Worm (Caenorhabditis elegans) whole organism, L4 larva: Measurements from ENCODE around the gene nas-11.

ENCODE experiments used
- D1046.2 ChIP-seq: fragments of 200-800 bp; sonication (Bioruptor generic); IDR thresholded peaks from 2 replicates; pipeline ENCODE4 v1.3.6; 2022; ENCODE audit warnings: missing genetic modification characterization, missing compliant biosample characterization
- F26F4.8 ChIP-seq: fragments of 200-800 bp; sonication (Bioruptor generic); conservative IDR thresholded peaks from 2 replicates; pipeline ENCODE4 v1.3.6; 2022; ENCODE audit warnings: missing genetic modification characterization, missing compliant biosample characterization
- F37D6.2 ChIP-seq: sonication (generic microtip); optimal IDR thresholded peaks from 2 replicates; lab custom pipeline; 2016; ENCODE audit warnings: mild to moderate bottlenecking, missing genetic modification characterization, missing compliant biosample characterization
- F49E8.2 ChIP-seq: sonication (generic microtip); optimal IDR thresholded peaks from 2 replicates; lab custom pipeline; 2016; ENCODE audit warnings: missing compliant biosample characterization, mild to moderate bottlenecking, missing genetic modification characterization, borderline replicate concordance
- Y48G9A.11 ChIP-seq: fragments of 200-800 bp; sonication (Bioruptor generic); IDR thresholded peaks from 2 replicates; pipeline ENCODE4 v1.3.6; 2022; ENCODE audit warnings: missing genetic modification reagents, missing genetic modification characterization, missing compliant biosample characterization
- Y5F2A.4 ChIP-seq: fragments of 200-800 bp; sonication (Bioruptor generic); optimal IDR thresholded peaks from 2 replicates; lab custom pipeline; 2018; ENCODE audit warnings: mild to moderate bottlenecking, missing genetic modification characterization, missing compliant biosample characterization
- ZK337.2 ChIP-seq: fragments of 200-800 bp; sonication (Bioruptor generic); IDR thresholded peaks from 2 replicates; pipeline ENCODE4 v1.3.6; 2022; ENCODE audit warnings: missing genetic modification reagents, missing genetic modification characterization, missing compliant biosample characterization
- aly-2 ChIP-seq: sonication (generic microtip); optimal IDR thresholded peaks from 2 replicates; lab custom pipeline; 2018; ENCODE audit warnings: missing biosample characterization, missing genetic modification characterization
- ama-1 ChIP-seq: fragments of 150-350 bp; optimal IDR thresholded peaks from 2 replicates; lab custom pipeline; 2014; ENCODE audit warnings: inconsistent platforms, mixed read lengths
- ceh-20 ChIP-seq: fragments of 200-800 bp; sonication (Bioruptor generic); IDR thresholded peaks from 2 replicates; pipeline ENCODE4 v1.3.6; 2022; ENCODE audit warnings: missing genetic modification reagents, missing genetic modification characterization, missing compliant biosample characterization
- ceh-28 ChIP-seq: fragments of 150-350 bp; optimal IDR thresholded peaks from 2 replicates; lab custom pipeline; 2014; ENCODE audit warnings: missing biosample characterization, missing genetic modification reagents, missing genetic modification characterization
- cey-2 ChIP-seq: sonication (generic microtip); optimal IDR thresholded peaks from 3 replicates; lab custom pipeline; 2017; ENCODE audit warnings: missing genetic modification characterization, mild to moderate bottlenecking, missing compliant biosample characterization, antibody characterized with exemption, borderline replicate concordance; ENCODE audit not compliant: insufficient read depth
- ctbp-1 ChIP-seq: fragments of 200-800 bp; sonication (Bioruptor generic); IDR thresholded peaks from 2 replicates; pipeline ENCODE4 v1.3.6; 2022; ENCODE audit warnings: missing genetic modification reagents, missing genetic modification characterization, missing compliant biosample characterization
- daf-16 ChIP-seq, 3 experiments: sonication (generic microtip); optimal IDR thresholded peaks; 2 replicates each; lab custom pipeline; 2016 to 2017; ENCODE audit warnings: missing genetic modification characterization in 3 of 3, missing genetic modification reagents in 3 of 3, mild to moderate bottlenecking in 2 of 3, missing compliant biosample characterization in 2 of 3, missing biosample characterization in 1 of 3, moderate library complexity in 1 of 3
- daf-19 ChIP-seq: fragments of 200-800 bp; sonication (Bioruptor generic); conservative IDR thresholded peaks from 2 replicates; pipeline ENCODE4 v1.3.6; 2022; ENCODE audit warnings: missing genetic modification characterization, missing compliant biosample characterization
- daf-8 ChIP-seq: fragments of 200-800 bp; sonication (Bioruptor generic); IDR thresholded peaks from 2 replicates; pipeline ENCODE4 v1.3.6; 2022; ENCODE audit warnings: missing genetic modification characterization, missing compliant biosample characterization
- dmd-6 ChIP-seq: fragments of 200-800 bp; sonication (Bioruptor generic); IDR thresholded peaks from 2 replicates; pipeline ENCODE4 v1.3.6; 2022; ENCODE audit warnings: missing genetic modification reagents, missing genetic modification characterization, missing compliant biosample characterization
- dmd-9 ChIP-seq: fragments of 200-800 bp; sonication (Bioruptor generic); IDR thresholded peaks from 2 replicates; pipeline ENCODE4 v1.3.6; 2022; ENCODE audit warnings: missing genetic modification reagents, missing genetic modification characterization, missing compliant biosample characterization
- dpl-1 ChIP-seq: fragments of 150-350 bp; optimal IDR thresholded peaks from 2 replicates; lab custom pipeline; 2014; ENCODE audit warnings: missing biosample characterization, missing genetic modification reagents, missing genetic modification characterization
- duxl-1 ChIP-seq: sonication (generic microtip); optimal IDR thresholded peaks from 2 replicates; lab custom pipeline; 2016; ENCODE audit warnings: mild to moderate bottlenecking, missing genetic modification characterization, moderate library complexity, missing compliant biosample characterization; ENCODE audit not compliant: poor library complexity
- dve-1 ChIP-seq: sonication (generic microtip); optimal IDR thresholded peaks from 2 replicates; lab custom pipeline; 2017; ENCODE audit warnings: antibody characterized with exemption, mild to moderate bottlenecking, missing genetic modification characterization, missing compliant biosample characterization; ENCODE audit not compliant: insufficient read depth
- fkh-10 ChIP-seq: fragments of 150-350 bp; optimal IDR thresholded peaks from 2 replicates; lab custom pipeline; 2014; ENCODE audit warnings: missing biosample characterization, missing genetic modification reagents, missing genetic modification characterization
- gei-8 ChIP-seq: fragments of 200-800 bp; sonication (Bioruptor generic); optimal IDR thresholded peaks from 2 replicates; lab custom pipeline; 2018; ENCODE audit warnings: mild to moderate bottlenecking, missing genetic modification characterization, missing compliant biosample characterization
- hlh-11 ChIP-seq: fragments of 200-800 bp; sonication (Bioruptor generic); optimal IDR thresholded peaks from 2 replicates; lab custom pipeline; 2018; ENCODE audit warnings: mild to moderate bottlenecking, missing genetic modification characterization, missing compliant biosample characterization
- hmg-1.1 ChIP-seq: fragments of 200-800 bp; sonication (Bioruptor generic); IDR thresholded peaks from 2 replicates; pipeline ENCODE4 v1.3.6; 2022; ENCODE audit warnings: missing genetic modification reagents, missing genetic modification characterization, missing compliant biosample characterization
- lir-3 ChIP-seq: sonication (generic microtip); optimal IDR thresholded peaks from 2 replicates; lab custom pipeline; 2016; ENCODE audit warnings: mild to moderate bottlenecking, missing genetic modification characterization, missing compliant biosample characterization
- mdl-1 ChIP-seq, 2 experiments: fragments of 150-350 bp in 1 of 2; sonication (generic microtip) in 1 of 2; optimal IDR thresholded peaks; 2 replicates each; lab custom pipeline; 2014 to 2017; ENCODE audit warnings: missing biosample characterization in 2 of 2, missing genetic modification characterization in 2 of 2
- mdt-29 ChIP-seq: fragments of 200-800 bp; sonication (Bioruptor generic); IDR thresholded peaks from 2 replicates; pipeline ENCODE4 v1.3.6; 2022; ENCODE audit warnings: missing genetic modification reagents, missing genetic modification characterization, missing compliant biosample characterization
- mes-2 ChIP-seq: sonication (generic microtip); optimal IDR thresholded peaks from 2 replicates; lab custom pipeline; 2016; ENCODE audit warnings: missing genotype, mild to moderate bottlenecking, missing genetic modification characterization, missing compliant biosample characterization; ENCODE audit not compliant: poor library complexity, severe bottlenecking
- mxl-2 ChIP-seq: fragments of 200-800 bp; sonication (Bioruptor generic); conservative IDR thresholded peaks from 2 replicates; pipeline ENCODE4 v1.3.6; 2022; ENCODE audit warnings: missing genetic modification reagents, missing genetic modification characterization, missing compliant biosample characterization
- mxl-3 ChIP-seq: fragments of 200-800 bp; sonication (Bioruptor generic); optimal IDR thresholded peaks from 2 replicates; lab custom pipeline; 2018; ENCODE audit warnings: mild to moderate bottlenecking, missing genetic modification characterization, missing compliant biosample characterization
- nhr-11 ChIP-seq: fragments of 150-350 bp; optimal IDR thresholded peaks from 2 replicates; lab custom pipeline; 2014; ENCODE audit warnings: missing biosample characterization, missing genetic modification characterization
- nhr-111 ChIP-seq: fragments of 200-800 bp; sonication (Bioruptor generic); optimal IDR thresholded peaks from 2 replicates; lab custom pipeline; 2018; ENCODE audit warnings: mild to moderate bottlenecking, missing genetic modification characterization, missing compliant biosample characterization
- nhr-25 ChIP-seq: sonication (generic microtip); optimal IDR thresholded peaks from 2 replicates; lab custom pipeline; 2017; ENCODE audit warnings: missing genetic modification characterization, mild to moderate bottlenecking, missing compliant biosample characterization, antibody characterized with exemption, moderate library complexity, borderline replicate concordance; ENCODE audit not compliant: insufficient read depth
- nhr-28 ChIP-seq: fragments of 150-350 bp; optimal IDR thresholded peaks from 2 replicates; lab custom pipeline; 2014; ENCODE audit warnings: missing biosample characterization, missing genetic modification characterization
- nhr-77 ChIP-seq: fragments of 150-350 bp; optimal IDR thresholded peaks from 2 replicates; lab custom pipeline; 2014; ENCODE audit warnings: missing biosample characterization, missing genetic modification characterization
- php-3 ChIP-seq: fragments of 200-800 bp; sonication (Bioruptor generic); IDR thresholded peaks from 2 replicates; pipeline ENCODE4 v1.3.6; 2022; ENCODE audit warnings: missing genetic modification reagents, missing genetic modification characterization, missing compliant biosample characterization
- pqm-1 ChIP-seq: sonication (generic microtip); optimal IDR thresholded peaks from 2 replicates; lab custom pipeline; 2017; ENCODE audit warnings: missing biosample characterization, missing genetic modification characterization
- sdz-12 ChIP-seq: fragments of 200-800 bp; sonication (Bioruptor generic); optimal IDR thresholded peaks from 2 replicates; lab custom pipeline; 2018; ENCODE audit warnings: mild to moderate bottlenecking, missing genetic modification characterization, missing compliant biosample characterization
- snpc-1.2 ChIP-seq: fragments of 200-800 bp; sonication (Bioruptor generic); IDR thresholded peaks from 2 replicates; pipeline ENCODE4 v1.3.6; 2022; ENCODE audit warnings: missing genetic modification reagents, missing genetic modification characterization, missing compliant biosample characterization
- spr-1 ChIP-seq: sonication (generic microtip); optimal IDR thresholded peaks from 2 replicates; lab custom pipeline; 2016; ENCODE audit warnings: mild to moderate bottlenecking, missing genetic modification characterization, missing compliant biosample characterization
- tag-97 ChIP-seq: fragments of 200-800 bp; sonication (Bioruptor generic); IDR thresholded peaks from 2 replicates; pipeline ENCODE4 v1.3.6; 2022; ENCODE audit warnings: missing genetic modification characterization, missing compliant biosample characterization
- tra-1 ChIP-seq: fragments of 200-800 bp; sonication (Bioruptor generic); IDR thresholded peaks from 2 replicates; pipeline ENCODE4 v1.3.6; 2022; ENCODE audit warnings: missing genetic modification reagents, missing genetic modification characterization, missing compliant biosample characterization
- unc-62 ChIP-seq, 3 experiments: fragments of 150-350 bp in 1 of 3; sonication (generic microtip); optimal IDR thresholded peaks in 2 of 3; peaks in 1 of 3; 1 replicate in 1 of 3; 2 replicates in 2 of 3; lab custom pipeline; 2014 to 2017; ENCODE audit warnings: missing biosample characterization in 3 of 3, missing genetic modification characterization in 3 of 3, missing genetic modification reagents in 3 of 3, missing genotype in 1 of 3
- vab-7 ChIP-seq: fragments of 200-800 bp; sonication (Bioruptor generic); IDR thresholded peaks from 2 replicates; pipeline ENCODE4 v1.3.6; 2022; ENCODE audit warnings: missing genetic modification reagents, missing genetic modification characterization, missing compliant biosample characterization
- zfp-3 ChIP-seq: fragments of 200-800 bp; sonication (Bioruptor generic); conservative IDR thresholded peaks from 2 replicates; pipeline ENCODE4 v1.3.6; 2022; ENCODE audit warnings: missing genetic modification reagents, missing genetic modification characterization, missing compliant biosample characterization
- zip-11 ChIP-seq: fragments of 200-800 bp; sonication (Bioruptor generic); IDR thresholded peaks from 2 replicates; pipeline ENCODE4 v1.3.6; 2022; ENCODE audit warnings: missing genetic modification characterization, missing compliant biosample characterization
- ztf-11 ChIP-seq: fragments of 150-350 bp; optimal IDR thresholded peaks from 2 replicates; lab custom pipeline; 2014; ENCODE audit warnings: missing biosample characterization, missing genetic modification characterization

The nas-11 gene

DNA sequence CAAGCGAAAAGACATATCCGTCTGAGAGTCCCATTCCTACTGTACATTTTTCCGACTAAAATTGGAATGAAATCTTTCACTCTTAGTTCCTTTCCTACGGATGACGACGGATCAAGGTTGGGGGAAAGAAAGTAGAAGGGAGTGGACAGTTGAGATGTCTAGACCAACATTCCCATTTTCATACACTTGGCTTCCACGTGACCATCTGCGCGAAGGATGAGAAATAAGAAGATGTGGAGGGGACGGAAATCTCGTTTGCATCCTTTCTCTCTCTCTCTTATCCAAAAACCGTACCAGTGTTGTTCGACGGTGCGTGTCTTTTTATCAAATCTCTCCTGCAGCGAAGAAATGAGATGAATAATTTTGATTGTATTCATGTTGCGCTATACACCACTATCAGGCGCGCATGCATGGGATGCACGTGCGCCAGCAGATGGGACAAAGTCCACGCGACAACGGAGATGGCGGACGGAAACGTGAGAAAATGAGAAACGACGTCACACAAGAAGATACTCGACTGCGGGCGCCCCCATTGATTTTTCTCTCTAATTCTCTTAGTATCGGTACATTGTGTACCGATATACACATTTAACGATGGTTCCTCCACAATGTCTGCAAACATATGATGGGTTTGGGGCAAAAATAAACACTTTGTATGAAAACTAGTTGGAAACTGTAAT is 24.1 kb downstream of the nas-11 start (continued):
- TF ChIP-seq ceh-20: peak; percentile 89
- TF ChIP-seq gei-8 (GFP tag; lab: Kevin White, UChicago): peak; percentile 95
- TF ChIP-seq unc-62 (GFP tag; optimal IDR thresholded peaks at IDR 0.05 in 1 of 2; lab: Kevin White, UChicago): peak in 1 of 2 experiments; percentile 86
- no peak for TF ChIP-seq unc-62 (tag; optimal IDR thresholded peaks at IDR 0.05; lab: Kevin White, UChicago)
- no peak for TF ChIP-seq daf-8 (GFP tag; lab: Robert Waterston, UW)
- no peak for TF ChIP-seq daf-19 (GFP tag; lab: Robert Waterston, UW)
- peak; percentile 64 for TF ChIP-seq php-3 (GFP tag; lab: Robert Waterston, UW)
- no peak for TF ChIP-seq snpc-1.2 (GFP tag; lab: Robert Waterston, UW)
- TF ChIP-seq F37D6.2 (tag; lab: Kevin White, UChicago): peak; percentile 61
- peak; percentile 85 for TF ChIP-seq spr-1 (tag; lab: Kevin White, UChicago)
- no peak for TF ChIP-seq Y48G9A.11 (GFP tag; lab: Robert Waterston, UW)
- peak; percentile 36 for TF ChIP-seq dpl-1
- TF ChIP-seq mdt-29: peak; percentile 79
- no peak for TF ChIP-seq ztf-11 (tag; lab: Kevin White, UChicago)
- peak; percentile 98 for TF ChIP-seq dmd-6
- TF ChIP-seq hmg-1.1 (GFP tag; lab: Robert Waterston, UW): peak; percentile 73
- no peak for TF ChIP-seq zip-11 (GFP tag; lab: Robert Waterston, UW)
- TF ChIP-seq ceh-28 (tag; lab: Kevin White, UChicago): no peak
- TF ChIP-seq Y5F2A.4 (GFP tag; lab: Kevin White, UChicago): no peak
- TF ChIP-seq daf-16 (GFP tag; optimal IDR thresholded peaks at IDR 0.05; lab: Kevin White, UChicago): peak; percentile 74 to 76
- TF ChIP-seq daf-16 (tag; optimal IDR thresholded peaks at IDR 0.05; lab: Kevin White, UChicago): peak; percentile 86
- TF ChIP-seq fkh-10 (GFP tag; lab: Kevin White, UChicago): peak; percentile 1
- no peak for TF ChIP-seq sdz-12 (GFP tag; lab: Kevin White, UChicago)
- TF ChIP-seq vab-7 (GFP tag; lab: Robert Waterston, UW): 0 out of 2 replicates have a peak, but pooled peaks have one; percentile 27
- peak; percentile 89 for TF ChIP-seq nhr-11 (tag; lab: Kevin White, UChicago)
- no peak for TF ChIP-seq ama-1 (lab: Kevin White, UChicago)
- TF ChIP-seq duxl-1: no peak
- TF ChIP-seq mes-2 (tag; lab: Kevin White, UChicago): peak; percentile 66
- TF ChIP-seq F26F4.8 (GFP tag; lab: Robert Waterston, UW): no peak
- no peak for TF ChIP-seq aly-2
- TF ChIP-seq tag-97 (GFP tag; lab: Robert Waterston, UW): no peak
- TF ChIP-seq hlh-11 (tag; lab: Kevin White, UChicago): peak; percentile 99
- TF ChIP-seq nhr-77 (tag; lab: Kevin White, UChicago): peak; percentile 64
- no peak for TF ChIP-seq ZK337.2 (GFP tag; lab: Robert Waterston, UW)
- TF ChIP-seq D1046.2 (GFP tag; lab: Robert Waterston, UW): no peak
- peak; percentile 98 for TF ChIP-seq mxl-2 (GFP tag; lab: Robert Waterston, UW)

DNA sequence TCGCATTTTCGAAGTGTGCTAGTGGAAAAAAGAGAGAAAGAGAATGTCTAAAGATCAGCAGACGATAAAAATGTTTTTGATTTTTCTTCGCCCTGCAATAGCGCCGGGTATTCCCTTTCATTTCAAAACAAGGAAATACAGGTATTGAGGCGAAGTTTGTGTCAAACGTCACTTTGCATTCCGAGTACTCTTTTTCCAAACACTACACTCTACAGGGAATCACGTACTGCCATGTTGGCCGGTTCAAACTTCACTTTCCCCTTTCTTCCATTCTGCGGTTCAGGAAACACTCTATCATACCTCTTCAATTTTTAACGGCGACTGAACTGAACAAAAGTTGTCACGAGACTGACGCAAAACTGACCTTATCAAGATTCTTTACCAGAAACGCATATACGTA is 25.2 kb downstream of the nas-11 start:
- TF ChIP-seq nhr-111 (GFP tag; lab: Kevin White, UChicago) (no peak), dve-1 (tag; lab: Kevin White, UChicago) (peak; percentile 10), nhr-25 (tag; lab: Kevin White, UChicago) (no peak), mdl-1 (tag; optimal IDR thresholded peaks at IDR 0.05; lab: Kevin White, UChicago) (no peak), dmd-9 (no peak), ctbp-1 (GFP tag; lab: Robert Waterston, UW) (no peak), nhr-28 (tag; lab: Kevin White, UChicago) (peak; percentile 0), mxl-3 (GFP tag; lab: Kevin White, UChicago) (no peak), F49E8.2 (tag; lab: Kevin White, UChicago) (no peak), lir-3 (tag; lab: Kevin White, UChicago) (no peak), cey-2 (tag; lab: Kevin White, UChicago) (no peak), tra-1 (GFP tag; lab: Robert Waterston, UW) (no peak), hmg-1.1 (GFP tag; lab: Robert Waterston, UW) (0 out of 2 replicates have a peak, but pooled peaks have one; percentile 16), hlh-11 (tag; lab: Kevin White, UChicago) (no peak), zfp-3 (no peak), pqm-1 (no peak), snpc-1.2 (GFP tag; lab: Robert Waterston, UW) (no peak)
